Worm (Caenorhabditis elegans) whole organism, midembryonic: ENCODE data around the gene nhr-255.

ENCODE experiments used
- T22C8.4 ChIP-seq: fragments of 200-800 bp; sonication (Bioruptor generic); IDR thresholded peaks from 2 replicates; pipeline ENCODE4 v1.3.6; 2022; ENCODE audit warnings: missing genetic modification characterization, missing compliant biosample characterization
- cog-1 ChIP-seq: sonication (generic microtip); optimal IDR thresholded peaks from 2 replicates; lab custom pipeline; 2016; ENCODE audit warnings: missing genetic modification characterization, missing compliant biosample characterization
- flt-1 ChIP-seq: fragments of 200-800 bp; sonication (Bioruptor generic); IDR thresholded peaks from 2 replicates; pipeline ENCODE4 v1.3.6; 2022; ENCODE audit warnings: missing genetic modification characterization, missing compliant biosample characterization
- klf-2 ChIP-seq: fragments of 200-800 bp; sonication (Bioruptor generic); conservative IDR thresholded peaks from 2 replicates; pipeline ENCODE4 v1.3.6; 2022; ENCODE audit warnings: missing genetic modification reagents, missing genetic modification characterization, missing compliant biosample characterization
- med-1 ChIP-seq: sonication (generic microtip); optimal IDR thresholded peaks from 2 replicates; lab custom pipeline; 2017; ENCODE audit warnings: missing genetic modification characterization, mild to moderate bottlenecking, missing compliant biosample characterization, antibody characterized with exemption, missing genetic modification reagents; ENCODE audit not compliant: insufficient read depth
- ref-1 ChIP-seq: fragments of 200-800 bp; sonication (Bioruptor generic); conservative IDR thresholded peaks from 2 replicates; pipeline ENCODE4 v1.3.6; 2022; ENCODE audit warnings: missing genetic modification reagents, missing genetic modification characterization, missing compliant biosample characterization
- ztf-23 ChIP-seq: fragments of 200-800 bp; sonication (Bioruptor generic); IDR thresholded peaks from 2 replicates; pipeline ENCODE4 v1.3.6; 2022; ENCODE audit warnings: missing genetic modification reagents, missing genetic modification characterization, missing compliant biosample characterization

- TF ChIP-seq flt-1 (GFP tag; lab: Robert Waterston, UW) (peak; percentile 96), ref-1 (GFP tag; lab: Robert Waterston, UW) (peak; percentile 88), cog-1 (tag; lab: Kevin White, UChicago) (peak; percentile 84), T22C8.4 (GFP tag; lab: Robert Waterston, UW) (peak; percentile 91), ztf-23 (GFP tag; lab: Robert Waterston, UW) (peak; percentile 95), klf-2 (GFP tag; lab: Robert Waterston, UW) (peak; percentile 92), med-1 (GFP tag; lab: Kevin White, UChicago) (peak; percentile 68)
Observed at ce11 chrX:15741852-15742251, 558 bp upstream of the nhr-255 start.
